Worm (Caenorhabditis elegans) whole organism, early embryonic: ENCODE data around the gene mlc-7.
A peak's percentile ranks its signal among the peaks of the same experiment; 100 is the strongest.

Source experiments
- B0310.2 ChIP-seq: sonication (generic microtip); optimal IDR thresholded peaks from 2 replicates; lab custom pipeline; 2016; ENCODE audit warnings: mild to moderate bottlenecking, missing genetic modification characterization, missing compliant biosample characterization
- F13C5.2 ChIP-seq: sonication (generic microtip); optimal IDR thresholded peaks from 2 replicates; lab custom pipeline; 2017; ENCODE audit warnings: mild to moderate bottlenecking, missing genetic modification characterization, inconsistent platforms, missing compliant biosample characterization
- aly-1 ChIP-seq: sonication (generic microtip); optimal IDR thresholded peaks from 2 replicates; lab custom pipeline; 2016; ENCODE audit warnings: missing genetic modification characterization, missing compliant biosample characterization
- ama-1 ChIP-seq: fragments of 150-350 bp; optimal IDR thresholded peaks from 2 replicates; lab custom pipeline; 2014
- ceh-13 ChIP-seq: fragments of 200-800 bp; sonication (Bioruptor generic); optimal IDR thresholded peaks from 2 replicates; lab custom pipeline; 2018; ENCODE audit warnings: mild to moderate bottlenecking, missing genetic modification characterization, missing compliant biosample characterization
- ceh-36 ChIP-seq: sonication (generic microtip); optimal IDR thresholded peaks from 2 replicates; lab custom pipeline; 2016; ENCODE audit warnings: missing genetic modification characterization, inconsistent platforms, missing compliant biosample characterization
- ets-7 ChIP-seq: sonication (generic microtip); optimal IDR thresholded peaks from 2 replicates; lab custom pipeline; 2016; ENCODE audit warnings: missing genotype, missing genetic modification characterization, missing compliant biosample characterization
- flt-1 ChIP-seq: fragments of 200-800 bp; sonication (Bioruptor generic); IDR thresholded peaks from 2 replicates; pipeline ENCODE4 v1.3.6; 2022; ENCODE audit warnings: missing genetic modification characterization, missing compliant biosample characterization
- hmbx-1 ChIP-seq: sonication (generic microtip); optimal IDR thresholded peaks from 2 replicates; lab custom pipeline; 2016; ENCODE audit warnings: mild to moderate bottlenecking, missing genetic modification characterization, missing compliant biosample characterization
- hmg-4 ChIP-seq: fragments of 200-800 bp; sonication (Bioruptor generic); optimal IDR thresholded peaks from 2 replicates; lab custom pipeline; 2018; ENCODE audit warnings: mild to moderate bottlenecking, missing genetic modification characterization, missing compliant biosample characterization
- hnd-1 ChIP-seq: sonication (generic microtip); optimal IDR thresholded peaks from 2 replicates; lab custom pipeline; 2016; ENCODE audit warnings: missing genetic modification characterization, missing compliant biosample characterization
- pes-1 ChIP-seq: fragments of 200-800 bp; sonication (Bioruptor generic); IDR thresholded peaks from 2 replicates; pipeline ENCODE4 v1.3.6; 2022; ENCODE audit warnings: missing genetic modification reagents, missing genetic modification characterization, missing compliant biosample characterization
- scrt-1 ChIP-seq: fragments of 200-800 bp; sonication (Bioruptor generic); IDR thresholded peaks from 2 replicates; pipeline ENCODE4 v1.3.6; 2022; ENCODE audit warnings: missing genetic modification characterization, missing compliant biosample characterization
- sea-1 ChIP-seq: fragments of 200-800 bp; sonication (Bioruptor generic); conservative IDR thresholded peaks from 2 replicates; pipeline ENCODE4 v1.3.6; 2022; ENCODE audit warnings: missing genetic modification characterization, missing compliant biosample characterization
- tbx-11 ChIP-seq: fragments of 200-800 bp; sonication (Bioruptor generic); IDR thresholded peaks from 2 replicates; pipeline ENCODE4 v1.3.6; 2022; ENCODE audit warnings: missing genetic modification characterization, missing compliant biosample characterization
- tbx-37 ChIP-seq: fragments of 200-800 bp; sonication (Bioruptor generic); conservative IDR thresholded peaks from 2 replicates; pipeline ENCODE4 v1.3.6; 2022; ENCODE audit warnings: missing genetic modification reagents, missing genetic modification characterization, missing compliant biosample characterization
- tra-4 ChIP-seq: sonication (generic microtip); optimal IDR thresholded peaks from 2 replicates; lab custom pipeline; 2017; ENCODE audit warnings: missing genetic modification characterization, missing compliant biosample characterization

The mlc-7 gene

ce11 chrIII:13716266-13716665, 35.0 kb upstream of the mlc-7 start:
- TF ChIP-seq tbx-37 (GFP tag; lab: Robert Waterston, UW) (no peak), ets-7 (tag; lab: Kevin White, UChicago) (no peak), hmg-4 (GFP tag; lab: Kevin White, UChicago) (no peak), B0310.2 (no peak), tra-4 (tag; lab: Kevin White, UChicago) (no peak), ceh-36 (tag; lab: Kevin White, UChicago) (no peak), tbx-11 (GFP tag; lab: Robert Waterston, UW) (no peak), hnd-1 (tag; lab: Kevin White, UChicago) (no peak), aly-1 (tag; lab: Kevin White, UChicago) (no peak), pes-1 (GFP tag; lab: Robert Waterston, UW) (no peak), F13C5.2 (no peak), sea-1 (no peak)

- TF ChIP-seq scrt-1 (GFP tag; lab: Robert Waterston, UW) (no peak), hmg-4 (GFP tag; lab: Kevin White, UChicago) (no peak), ets-7 (tag; lab: Kevin White, UChicago) (no peak), flt-1 (no peak), hnd-1 (tag; lab: Kevin White, UChicago) (no peak), ceh-36 (tag; lab: Kevin White, UChicago) (no peak), sea-1 (no peak), F13C5.2 (no peak), ceh-13 (GFP tag; lab: Kevin White, UChicago) (no peak), ama-1 (lab: Kevin White, UChicago) (no peak), B0310.2 (no peak), hmbx-1 (tag; lab: Kevin White, UChicago) (no peak), pes-1 (GFP tag; lab: Robert Waterston, UW) (no peak), aly-1 (tag; lab: Kevin White, UChicago) (no peak), tbx-11 (GFP tag; lab: Robert Waterston, UW) (no peak), tbx-37 (GFP tag; lab: Robert Waterston, UW) (no peak), tra-4 (tag; lab: Kevin White, UChicago) (no peak)
Observed at ce11 chrIII:13716831-13717230, 34.4 kb upstream of the mlc-7 start.

DNA sequence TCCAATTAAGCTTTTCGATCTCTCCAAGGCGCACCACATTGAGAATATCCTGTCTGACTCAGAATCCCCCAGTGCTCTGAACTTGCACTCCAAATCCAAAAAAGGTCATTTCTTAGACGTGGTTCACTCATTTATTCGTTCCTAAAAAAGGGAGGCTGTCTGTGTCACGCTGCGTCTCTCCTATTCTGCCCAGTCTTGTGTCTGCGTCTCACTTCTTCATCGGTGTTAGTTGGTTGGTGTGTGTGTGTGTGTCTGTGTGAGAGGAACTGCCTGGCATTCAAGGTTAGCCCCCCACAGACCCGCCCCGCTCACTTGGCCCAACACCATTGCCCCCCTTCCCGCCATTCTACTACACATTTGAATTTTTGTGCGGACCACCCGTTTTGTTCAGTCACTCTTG, 33.7 kb upstream of the mlc-7 start:
- TF ChIP-seq hmg-4 (GFP tag; lab: Kevin White, UChicago) = peak; percentile 92
- TF ChIP-seq tbx-11 (GFP tag; lab: Robert Waterston, UW) = 0 out of 2 replicates have a peak, but pooled peaks have one; percentile 36
- no peak for TF ChIP-seq hnd-1 (tag; lab: Kevin White, UChicago)
- TF ChIP-seq pes-1 (GFP tag; lab: Robert Waterston, UW) = no peak

ce11 chrIII:13718403-13718969, 32.8 kb upstream of the mlc-7 start:
- TF ChIP-seq aly-1 (tag; lab: Kevin White, UChicago) (no peak), ceh-13 (GFP tag; lab: Kevin White, UChicago) (no peak), B0310.2 (no peak), hnd-1 (tag; lab: Kevin White, UChicago) (no peak), pes-1 (GFP tag; lab: Robert Waterston, UW) (no peak), tra-4 (tag; lab: Kevin White, UChicago) (no peak), hmg-4 (GFP tag; lab: Kevin White, UChicago) (no peak), ceh-36 (tag; lab: Kevin White, UChicago) (no peak), tbx-11 (GFP tag; lab: Robert Waterston, UW) (no peak), ama-1 (lab: Kevin White, UChicago) (no peak), scrt-1 (GFP tag; lab: Robert Waterston, UW) (no peak), ets-7 (tag; lab: Kevin White, UChicago) (no peak), F13C5.2 (no peak), flt-1 (no peak), hmbx-1 (tag; lab: Kevin White, UChicago) (no peak)

DNA sequence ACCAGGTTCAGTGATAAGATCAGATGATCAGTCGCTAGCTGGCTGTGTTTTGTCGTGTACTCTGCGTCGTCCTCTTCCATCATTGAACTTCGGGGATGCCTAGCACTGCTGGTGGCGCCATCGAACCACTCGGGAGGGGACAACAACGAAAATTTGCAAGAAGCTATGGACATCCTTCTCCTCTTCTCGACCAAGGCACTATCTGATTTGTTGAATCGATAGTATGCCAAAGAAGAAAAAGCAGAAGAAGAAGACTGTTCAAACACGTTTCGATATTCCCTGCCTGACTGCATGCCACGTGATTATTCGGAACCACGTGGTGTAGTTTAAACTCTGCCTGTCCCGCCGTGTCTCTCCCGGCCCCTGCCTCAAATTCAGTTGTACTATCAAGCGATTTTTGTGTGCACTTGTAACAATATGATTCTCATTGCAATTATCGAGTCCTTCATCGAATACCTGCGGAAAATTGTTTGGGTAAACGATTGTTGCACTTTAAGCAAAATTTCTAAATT, 31.9 kb upstream of the mlc-7 start:
- TF ChIP-seq ceh-36 (tag; lab: Kevin White, UChicago) = no peak
- TF ChIP-seq tbx-11 (GFP tag; lab: Robert Waterston, UW) = no peak
- TF ChIP-seq pes-1 (GFP tag; lab: Robert Waterston, UW) = no peak
- no peak for TF ChIP-seq aly-1 (tag; lab: Kevin White, UChicago)
- TF ChIP-seq hnd-1 (tag; lab: Kevin White, UChicago) = no peak
- no peak for TF ChIP-seq tbx-37 (GFP tag; lab: Robert Waterston, UW)
- TF ChIP-seq scrt-1 (GFP tag; lab: Robert Waterston, UW) = no peak
- TF ChIP-seq ama-1 (lab: Kevin White, UChicago) = no peak
- TF ChIP-seq flt-1 = no peak
- TF ChIP-seq F13C5.2 = no peak
- TF ChIP-seq hmbx-1 (tag; lab: Kevin White, UChicago) = no peak

DNA sequence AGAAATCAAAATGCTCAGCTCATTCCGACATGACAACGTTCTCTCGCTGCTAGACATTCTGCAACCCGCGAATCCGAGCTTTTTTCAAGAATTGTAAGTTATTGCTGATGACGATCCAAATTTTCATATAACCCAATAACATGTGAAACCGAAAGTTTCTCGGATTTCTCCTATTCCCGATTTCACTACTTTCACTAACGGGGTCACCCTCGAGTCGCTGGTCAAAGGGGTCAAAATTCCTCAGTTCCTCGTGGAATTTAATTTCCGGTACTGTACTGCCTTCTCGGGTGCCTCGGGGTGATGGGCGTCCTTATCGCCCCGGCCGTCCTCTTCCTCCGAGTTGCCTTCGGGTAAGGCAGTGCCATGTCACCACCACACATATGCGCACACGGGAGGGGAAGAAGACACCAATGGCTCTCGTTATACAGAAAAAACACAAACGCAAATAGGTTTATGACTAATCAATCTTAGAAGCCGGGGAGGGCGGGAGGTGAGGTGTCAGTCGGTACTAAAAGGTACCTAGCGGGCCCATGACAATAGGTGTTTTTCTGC, 31.0 kb upstream of the mlc-7 start:
- TF ChIP-seq tra-4 (tag; lab: Kevin White, UChicago) = no peak
- no peak for TF ChIP-seq sea-1
- no peak for TF ChIP-seq ceh-36 (tag; lab: Kevin White, UChicago)
- TF ChIP-seq ceh-13 (GFP tag; lab: Kevin White, UChicago) = no peak
- no peak for TF ChIP-seq scrt-1 (GFP tag; lab: Robert Waterston, UW)
- no peak for TF ChIP-seq tbx-37 (GFP tag; lab: Robert Waterston, UW)
- no peak for TF ChIP-seq flt-1
- TF ChIP-seq ets-7 (tag; lab: Kevin White, UChicago) = no peak
- TF ChIP-seq ama-1 (lab: Kevin White, UChicago) = no peak
- TF ChIP-seq aly-1 (tag; lab: Kevin White, UChicago) = peak; percentile 63
- peak; percentile 10; the same call in 1 of the 2 replicates for TF ChIP-seq pes-1 (GFP tag; lab: Robert Waterston, UW)
- TF ChIP-seq hmg-4 (GFP tag; lab: Kevin White, UChicago) = peak; percentile 81
- no peak for TF ChIP-seq hmbx-1 (tag; lab: Kevin White, UChicago)
- no peak for TF ChIP-seq F13C5.2
